Worm (Caenorhabditis elegans) whole organism, early embryonic: Measurements from ENCODE around the gene F29C12.6.

Experiments used
- B0310.2 ChIP-seq: sonication (generic microtip); optimal IDR thresholded peaks from 2 replicates; lab custom pipeline; 2016; ENCODE audit warnings: mild to moderate bottlenecking, missing genetic modification characterization, missing compliant biosample characterization
- F13C5.2 ChIP-seq: sonication (generic microtip); optimal IDR thresholded peaks from 2 replicates; lab custom pipeline; 2017; ENCODE audit warnings: mild to moderate bottlenecking, missing genetic modification characterization, inconsistent platforms, missing compliant biosample characterization
- aly-1 ChIP-seq: sonication (generic microtip); optimal IDR thresholded peaks from 2 replicates; lab custom pipeline; 2016; ENCODE audit warnings: missing genetic modification characterization, missing compliant biosample characterization
- ama-1 ChIP-seq: fragments of 150-350 bp; optimal IDR thresholded peaks from 2 replicates; lab custom pipeline; 2014
- ceh-13 ChIP-seq: fragments of 200-800 bp; sonication (Bioruptor generic); optimal IDR thresholded peaks from 2 replicates; lab custom pipeline; 2018; ENCODE audit warnings: mild to moderate bottlenecking, missing genetic modification characterization, missing compliant biosample characterization
- ceh-36 ChIP-seq: sonication (generic microtip); optimal IDR thresholded peaks from 2 replicates; lab custom pipeline; 2016; ENCODE audit warnings: missing genetic modification characterization, inconsistent platforms, missing compliant biosample characterization
- ets-7 ChIP-seq: sonication (generic microtip); optimal IDR thresholded peaks from 2 replicates; lab custom pipeline; 2016; ENCODE audit warnings: missing genotype, missing genetic modification characterization, missing compliant biosample characterization
- flt-1 ChIP-seq: fragments of 200-800 bp; sonication (Bioruptor generic); IDR thresholded peaks from 2 replicates; pipeline ENCODE4 v1.3.6; 2022; ENCODE audit warnings: missing genetic modification characterization, missing compliant biosample characterization
- hmbx-1 ChIP-seq: sonication (generic microtip); optimal IDR thresholded peaks from 2 replicates; lab custom pipeline; 2016; ENCODE audit warnings: mild to moderate bottlenecking, missing genetic modification characterization, missing compliant biosample characterization
- hmg-4 ChIP-seq: fragments of 200-800 bp; sonication (Bioruptor generic); optimal IDR thresholded peaks from 2 replicates; lab custom pipeline; 2018; ENCODE audit warnings: mild to moderate bottlenecking, missing genetic modification characterization, missing compliant biosample characterization
- hnd-1 ChIP-seq: sonication (generic microtip); optimal IDR thresholded peaks from 2 replicates; lab custom pipeline; 2016; ENCODE audit warnings: missing genetic modification characterization, missing compliant biosample characterization
- pes-1 ChIP-seq: fragments of 200-800 bp; sonication (Bioruptor generic); IDR thresholded peaks from 2 replicates; pipeline ENCODE4 v1.3.6; 2022; ENCODE audit warnings: missing genetic modification reagents, missing genetic modification characterization, missing compliant biosample characterization
- scrt-1 ChIP-seq: fragments of 200-800 bp; sonication (Bioruptor generic); IDR thresholded peaks from 2 replicates; pipeline ENCODE4 v1.3.6; 2022; ENCODE audit warnings: missing genetic modification characterization, missing compliant biosample characterization
- sea-1 ChIP-seq: fragments of 200-800 bp; sonication (Bioruptor generic); conservative IDR thresholded peaks from 2 replicates; pipeline ENCODE4 v1.3.6; 2022; ENCODE audit warnings: missing genetic modification characterization, missing compliant biosample characterization
- tbx-11 ChIP-seq: fragments of 200-800 bp; sonication (Bioruptor generic); IDR thresholded peaks from 2 replicates; pipeline ENCODE4 v1.3.6; 2022; ENCODE audit warnings: missing genetic modification characterization, missing compliant biosample characterization
- tbx-37 ChIP-seq: fragments of 200-800 bp; sonication (Bioruptor generic); conservative IDR thresholded peaks from 2 replicates; pipeline ENCODE4 v1.3.6; 2022; ENCODE audit warnings: missing genetic modification reagents, missing genetic modification characterization, missing compliant biosample characterization
- tra-4 ChIP-seq: sonication (generic microtip); optimal IDR thresholded peaks from 2 replicates; lab custom pipeline; 2017; ENCODE audit warnings: missing genetic modification characterization, missing compliant biosample characterization

F29C12.6 gene

ce11 chrII:13148247-13148646 is 18.5 kb downstream of the F29C12.6 start:
- TF ChIP-seq F13C5.2 (tag; lab: Kevin White, UChicago) (no peak), flt-1 (GFP tag; lab: Robert Waterston, UW) (no peak), tbx-11 (no peak), tra-4 (tag; lab: Kevin White, UChicago) (no peak), B0310.2 (tag; lab: Kevin White, UChicago) (no peak), aly-1 (tag; lab: Kevin White, UChicago) (no peak), tbx-37 (GFP tag; lab: Robert Waterston, UW) (no peak), ets-7 (tag; lab: Kevin White, UChicago) (no peak), hnd-1 (no peak), hmg-4 (GFP tag; lab: Kevin White, UChicago) (no peak)

- TF ChIP-seq scrt-1 (GFP tag; lab: Robert Waterston, UW) (no peak), tra-4 (tag; lab: Kevin White, UChicago) (no peak), sea-1 (no peak), ceh-13 (GFP tag; lab: Kevin White, UChicago) (no peak), hmbx-1 (tag; lab: Kevin White, UChicago) (no peak), flt-1 (GFP tag; lab: Robert Waterston, UW) (no peak), tbx-37 (GFP tag; lab: Robert Waterston, UW) (no peak), F13C5.2 (tag; lab: Kevin White, UChicago) (no peak), tbx-11 (no peak), B0310.2 (tag; lab: Kevin White, UChicago) (no peak), ama-1 (lab: Kevin White, UChicago) (no peak), ceh-36 (tag; lab: Kevin White, UChicago) (no peak), aly-1 (tag; lab: Kevin White, UChicago) (no peak), ets-7 (tag; lab: Kevin White, UChicago) (no peak)
These were observed 20.3 kb downstream of the F29C12.6 start for ce11 chrII:13149965-13150364.

- TF ChIP-seq pes-1 (GFP tag; lab: Robert Waterston, UW) (no peak), tra-4 (tag; lab: Kevin White, UChicago) (no peak)
These were observed 22.7 kb downstream of the F29C12.6 start for ce11 chrII:13152409-13152808.

- TF ChIP-seq tbx-11 = no peak
- no peak for TF ChIP-seq F13C5.2 (tag; lab: Kevin White, UChicago)
- no peak for TF ChIP-seq tra-4 (tag; lab: Kevin White, UChicago)
- TF ChIP-seq sea-1 = no peak
- TF ChIP-seq ets-7 (tag; lab: Kevin White, UChicago) = no peak
- no peak for TF ChIP-seq hnd-1
- TF ChIP-seq aly-1 (tag; lab: Kevin White, UChicago) = no peak
- TF ChIP-seq pes-1 (GFP tag; lab: Robert Waterston, UW) = no peak
- no peak for TF ChIP-seq flt-1 (GFP tag; lab: Robert Waterston, UW)
These were observed 23.6 kb downstream of the F29C12.6 start, which contains the start of gene spe-18 for ce11 chrII:13153299-13153698. spe-18 (minus strand) TSS chrII:13153399.

ce11 chrII:13156071-13156470 is 26.4 kb downstream of the F29C12.6 start:
- TF ChIP-seq ama-1 (lab: Kevin White, UChicago) = no peak
- TF ChIP-seq tra-4 (tag; lab: Kevin White, UChicago) = no peak
- no peak for TF ChIP-seq B0310.2 (tag; lab: Kevin White, UChicago)
- TF ChIP-seq pes-1 (GFP tag; lab: Robert Waterston, UW) = no peak

- TF ChIP-seq pes-1 (GFP tag; lab: Robert Waterston, UW) = 0 out of 2 replicates have a peak, but pooled peaks have one; percentile 23
- no peak for TF ChIP-seq ama-1 (lab: Kevin White, UChicago)
These were observed 27.3 kb downstream of the F29C12.6 start, which contains the start of the genes hpr-17 and F32A11.1 for ce11 chrII:13156971-13157370. hpr-17 (minus strand) TSS chrII:13157047. F32A11.1 (plus strand) TSS chrII:13157329.

- TF ChIP-seq hmg-4 (GFP tag; lab: Kevin White, UChicago) = no peak
- TF ChIP-seq flt-1 (GFP tag; lab: Robert Waterston, UW) = no peak
- no peak for TF ChIP-seq pes-1 (GFP tag; lab: Robert Waterston, UW)
- TF ChIP-seq tra-4 (tag; lab: Kevin White, UChicago) = no peak
- no peak for TF ChIP-seq scrt-1 (GFP tag; lab: Robert Waterston, UW)
- TF ChIP-seq tbx-37 (GFP tag; lab: Robert Waterston, UW) = no peak
- TF ChIP-seq ceh-36 (tag; lab: Kevin White, UChicago) = no peak
- TF ChIP-seq ama-1 (lab: Kevin White, UChicago) = no peak
- TF ChIP-seq F13C5.2 (tag; lab: Kevin White, UChicago) = no peak
- no peak for TF ChIP-seq aly-1 (tag; lab: Kevin White, UChicago)
These were observed 30.2 kb downstream of the F29C12.6 start for ce11 chrII:13159869-13160268.

- TF ChIP-seq hnd-1 (no peak), ama-1 (lab: Kevin White, UChicago) (no peak), ceh-13 (GFP tag; lab: Kevin White, UChicago) (no peak), F13C5.2 (tag; lab: Kevin White, UChicago) (no peak), B0310.2 (tag; lab: Kevin White, UChicago) (no peak), hmg-4 (GFP tag; lab: Kevin White, UChicago) (no peak), hmbx-1 (tag; lab: Kevin White, UChicago) (no peak)
These were observed 33.3 kb downstream of the F29C12.6 start for ce11 chrII:13163009-13163408.
